Worm (Caenorhabditis elegans): ENCODE results near the gene arrd-2.

DNA sequence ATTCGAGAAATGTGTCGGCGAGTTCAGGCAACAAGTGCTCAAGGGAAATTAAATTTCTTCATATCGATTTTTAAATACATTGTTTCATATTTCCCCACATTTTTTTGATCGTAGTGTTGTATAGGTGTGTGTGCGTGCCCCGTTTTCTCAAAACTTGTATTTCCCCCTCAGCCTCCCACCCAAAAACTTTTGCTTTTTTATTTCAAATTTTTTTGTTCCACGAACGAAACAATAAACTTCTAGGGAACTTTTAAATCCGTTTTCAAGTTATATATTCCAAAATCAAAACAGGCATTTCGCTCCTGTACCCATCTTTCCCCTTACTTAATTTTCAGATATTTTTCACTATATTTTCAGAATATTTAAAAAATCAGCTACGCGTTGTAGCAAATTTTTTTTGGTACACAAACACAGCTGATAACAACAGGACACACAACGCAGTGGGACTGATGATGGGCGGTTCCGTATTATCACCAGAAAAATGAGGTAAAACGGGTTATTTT, 10.5 kb downstream of the arrd-2 start, which contains the start of the genes M176.4 and M176.16:
- TF ChIP-seq unc-62 (GFP tag; optimal IDR thresholded peaks at IDR 0.05), result no peak
- TF ChIP-seq sma-3 (GFP tag; optimal IDR thresholded peaks at IDR 0.05), result no peak
- TF ChIP-seq lin-39 (tag; optimal IDR thresholded peaks at IDR 0.05), result no peak
- no peak for TF ChIP-seq lin-13 (GFP tag; optimal IDR thresholded peaks at IDR 0.05)
- no peak for TF ChIP-seq ceh-82 (tag; optimal IDR thresholded peaks at IDR 0.05)
- no peak for TF ChIP-seq peb-1 (tag; optimal IDR thresholded peaks at IDR 0.05)
- TF ChIP-seq egl-27 (tag; optimal IDR thresholded peaks at IDR 0.05), result no peak
- TF ChIP-seq nhr-21 (tag; optimal IDR thresholded peaks at IDR 0.05), result no peak
- TF ChIP-seq lin-11 (tag; optimal IDR thresholded peaks at IDR 0.05), result no peak
- no peak for TF ChIP-seq R02D3.7 (tag; optimal IDR thresholded peaks at IDR 0.05)
- no peak for TF ChIP-seq blmp-1 (tag; optimal IDR thresholded peaks at IDR 0.05; ENCODE audit: insufficient read depth)
- TF ChIP-seq mdl-1 (tag; optimal IDR thresholded peaks at IDR 0.05), result no peak
- TF ChIP-seq ztf-4 (tag; optimal IDR thresholded peaks at IDR 0.05), result no peak
- TF ChIP-seq ama-1 (optimal IDR thresholded peaks at IDR 0.05), result no peak
